Worm (Caenorhabditis elegans) whole organism, L4 larva: Measurements from ENCODE around the gene ZK682.7.
A peak's percentile ranks its signal among the peaks of the same experiment; 100 is the strongest.

Source experiments
- D1046.2 ChIP-seq: fragments of 200-800 bp; sonication (Bioruptor generic); IDR thresholded peaks from 2 replicates; pipeline ENCODE4 v1.3.6; 2022; ENCODE audit warnings: missing genetic modification characterization, missing compliant biosample characterization
- F10B5.3 ChIP-seq: sonication (generic microtip); optimal IDR thresholded peaks from 2 replicates; lab custom pipeline; 2016; ENCODE audit warnings: mild to moderate bottlenecking, missing genetic modification characterization, missing compliant biosample characterization
- F37D6.2 ChIP-seq: sonication (generic microtip); optimal IDR thresholded peaks from 2 replicates; lab custom pipeline; 2016; ENCODE audit warnings: mild to moderate bottlenecking, missing genetic modification characterization, missing compliant biosample characterization
- F44E2.7 ChIP-seq: fragments of 200-800 bp; sonication (Bioruptor generic); IDR thresholded peaks from 2 replicates; pipeline ENCODE4 v2.1.2; 2022; ENCODE audit warnings: missing genetic modification characterization, missing compliant biosample characterization
- R02D3.7 ChIP-seq: fragments of 150-350 bp; sonication (generic microtip); optimal IDR thresholded peaks from 3 replicates; lab custom pipeline; 2014; ENCODE audit warnings: missing biosample characterization, missing genetic modification characterization
- T20F7.1 ChIP-seq: fragments of 200-800 bp; sonication (Bioruptor generic); optimal IDR thresholded peaks from 2 replicates; lab custom pipeline; 2018; ENCODE audit warnings: mild to moderate bottlenecking, missing genetic modification characterization, missing compliant biosample characterization
- T26A8.4 ChIP-seq: fragments of 200-800 bp; sonication (Bioruptor generic); IDR thresholded peaks from 2 replicates; pipeline ENCODE4 v1.3.6; 2022; ENCODE audit warnings: missing genetic modification characterization, missing compliant biosample characterization
- Y75B8A.6 ChIP-seq: fragments of 200-800 bp; sonication (Bioruptor generic); IDR thresholded peaks from 2 replicates; pipeline ENCODE4 v1.3.6; 2022; ENCODE audit warnings: missing genetic modification reagents, missing genetic modification characterization, missing compliant biosample characterization
- ZK337.2 ChIP-seq: fragments of 200-800 bp; sonication (Bioruptor generic); IDR thresholded peaks from 2 replicates; pipeline ENCODE4 v1.3.6; 2022; ENCODE audit warnings: missing genetic modification reagents, missing genetic modification characterization, missing compliant biosample characterization
- ZK546.5 ChIP-seq, 2 experiments: sonication (generic microtip); optimal IDR thresholded peaks; 2 replicates each; lab custom pipeline; 2017; ENCODE audit warnings: missing biosample characterization in 2 of 2, missing genetic modification characterization in 2 of 2
- arid-1 ChIP-seq: fragments of 200-800 bp; sonication (Bioruptor generic); conservative IDR thresholded peaks from 2 replicates; pipeline ENCODE4 v1.3.6; 2022; ENCODE audit warnings: missing genetic modification reagents, missing genetic modification characterization, missing compliant biosample characterization
- attf-4 ChIP-seq: sonication (generic microtip); optimal IDR thresholded peaks from 3 replicates; lab custom pipeline; 2017; ENCODE audit warnings: missing biosample characterization, missing genetic modification characterization
- ceh-28 ChIP-seq: fragments of 150-350 bp; optimal IDR thresholded peaks from 2 replicates; lab custom pipeline; 2014; ENCODE audit warnings: missing biosample characterization, missing genetic modification reagents, missing genetic modification characterization
- ceh-62 ChIP-seq: sonication (generic microtip); optimal IDR thresholded peaks from 2 replicates; lab custom pipeline; 2017; ENCODE audit warnings: missing biosample characterization, missing genetic modification characterization
- ceh-82 ChIP-seq: sonication (generic microtip); optimal IDR thresholded peaks from 2 replicates; lab custom pipeline; 2017; ENCODE audit warnings: missing biosample characterization, missing genetic modification characterization
- ctbp-1 ChIP-seq: fragments of 200-800 bp; sonication (Bioruptor generic); IDR thresholded peaks from 2 replicates; pipeline ENCODE4 v1.3.6; 2022; ENCODE audit warnings: missing genetic modification reagents, missing genetic modification characterization, missing compliant biosample characterization
- daf-12 ChIP-seq: fragments of 150-350 bp; optimal IDR thresholded peaks from 2 replicates; lab custom pipeline; 2014; ENCODE audit warnings: missing biosample characterization, missing genetic modification reagents, missing genetic modification characterization
- daf-16 ChIP-seq, 3 experiments: sonication (generic microtip); optimal IDR thresholded peaks; 2 replicates each; lab custom pipeline; 2016 to 2017; ENCODE audit warnings: missing genetic modification characterization in 3 of 3, missing genetic modification reagents in 3 of 3, mild to moderate bottlenecking in 2 of 3, missing compliant biosample characterization in 2 of 3, missing biosample characterization in 1 of 3, moderate library complexity in 1 of 3
- daf-19 ChIP-seq: fragments of 200-800 bp; sonication (Bioruptor generic); conservative IDR thresholded peaks from 2 replicates; pipeline ENCODE4 v1.3.6; 2022; ENCODE audit warnings: missing genetic modification characterization, missing compliant biosample characterization
- daf-8 ChIP-seq: fragments of 200-800 bp; sonication (Bioruptor generic); IDR thresholded peaks from 2 replicates; pipeline ENCODE4 v1.3.6; 2022; ENCODE audit warnings: missing genetic modification characterization, missing compliant biosample characterization
- dmd-8 ChIP-seq: fragments of 200-800 bp; sonication (Bioruptor generic); IDR thresholded peaks from 2 replicates; pipeline ENCODE4 v1.3.6; 2022; ENCODE audit warnings: missing genetic modification characterization, missing compliant biosample characterization
- dmd-9 ChIP-seq: fragments of 200-800 bp; sonication (Bioruptor generic); IDR thresholded peaks from 2 replicates; pipeline ENCODE4 v1.3.6; 2022; ENCODE audit warnings: missing genetic modification reagents, missing genetic modification characterization, missing compliant biosample characterization
- dpl-1 ChIP-seq: fragments of 150-350 bp; optimal IDR thresholded peaks from 2 replicates; lab custom pipeline; 2014; ENCODE audit warnings: missing biosample characterization, missing genetic modification reagents, missing genetic modification characterization
- duxl-1 ChIP-seq: sonication (generic microtip); optimal IDR thresholded peaks from 2 replicates; lab custom pipeline; 2016; ENCODE audit warnings: mild to moderate bottlenecking, missing genetic modification characterization, moderate library complexity, missing compliant biosample characterization; ENCODE audit not compliant: poor library complexity
- dve-1 ChIP-seq: sonication (generic microtip); optimal IDR thresholded peaks from 2 replicates; lab custom pipeline; 2017; ENCODE audit warnings: antibody characterized with exemption, mild to moderate bottlenecking, missing genetic modification characterization, missing compliant biosample characterization; ENCODE audit not compliant: insufficient read depth
- fkh-10 ChIP-seq: fragments of 150-350 bp; optimal IDR thresholded peaks from 2 replicates; lab custom pipeline; 2014; ENCODE audit warnings: missing biosample characterization, missing genetic modification reagents, missing genetic modification characterization
- gei-8 ChIP-seq: fragments of 200-800 bp; sonication (Bioruptor generic); optimal IDR thresholded peaks from 2 replicates; lab custom pipeline; 2018; ENCODE audit warnings: mild to moderate bottlenecking, missing genetic modification characterization, missing compliant biosample characterization
- hmg-1.1 ChIP-seq: fragments of 200-800 bp; sonication (Bioruptor generic); IDR thresholded peaks from 2 replicates; pipeline ENCODE4 v1.3.6; 2022; ENCODE audit warnings: missing genetic modification reagents, missing genetic modification characterization, missing compliant biosample characterization
- lin-13 ChIP-seq: fragments of 150-350 bp; optimal IDR thresholded peaks from 2 replicates; lab custom pipeline; 2014; ENCODE audit warnings: missing biosample characterization, missing genetic modification reagents, missing genetic modification characterization
- lin-15B ChIP-seq: fragments of 150-350 bp; sonication (generic microtip); optimal IDR thresholded peaks from 3 replicates; lab custom pipeline; 2014; ENCODE audit warnings: missing biosample characterization, missing genetic modification characterization
- madf-5 ChIP-seq, 2 experiments: fragments of 200-800 bp; sonication (Bioruptor generic); IDR thresholded peaks; 2 replicates each; pipeline ENCODE4 v1.3.6; 2022; ENCODE audit warnings: missing compliant biosample characterization in 2 of 2, missing genetic modification characterization in 2 of 2
- madf-9 ChIP-seq: fragments of 200-800 bp; sonication (Bioruptor generic); conservative IDR thresholded peaks from 2 replicates; pipeline ENCODE4 v1.3.6; 2022; ENCODE audit warnings: missing genetic modification reagents, missing genetic modification characterization, missing compliant biosample characterization
- mep-1 ChIP-seq: fragments of 150-350 bp; sonication (generic microtip); optimal IDR thresholded peaks from 3 replicates; lab custom pipeline; 2014; ENCODE audit warnings: missing biosample characterization, missing genetic modification characterization
- mxl-3 ChIP-seq: fragments of 200-800 bp; sonication (Bioruptor generic); optimal IDR thresholded peaks from 2 replicates; lab custom pipeline; 2018; ENCODE audit warnings: mild to moderate bottlenecking, missing genetic modification characterization, missing compliant biosample characterization
- nhr-11 ChIP-seq: fragments of 150-350 bp; optimal IDR thresholded peaks from 2 replicates; lab custom pipeline; 2014; ENCODE audit warnings: missing biosample characterization, missing genetic modification characterization
- nhr-111 ChIP-seq: fragments of 200-800 bp; sonication (Bioruptor generic); optimal IDR thresholded peaks from 2 replicates; lab custom pipeline; 2018; ENCODE audit warnings: mild to moderate bottlenecking, missing genetic modification characterization, missing compliant biosample characterization
- nhr-237 ChIP-seq: sonication (generic microtip); optimal IDR thresholded peaks from 2 replicates; lab custom pipeline; 2017; ENCODE audit warnings: missing biosample characterization, missing genetic modification characterization
- nhr-28 ChIP-seq: fragments of 150-350 bp; optimal IDR thresholded peaks from 2 replicates; lab custom pipeline; 2014; ENCODE audit warnings: missing biosample characterization, missing genetic modification characterization
- nhr-41 ChIP-seq: fragments of 200-800 bp; sonication (Bioruptor generic); IDR thresholded peaks from 2 replicates; pipeline ENCODE4 v1.3.6; 2022; ENCODE audit warnings: missing genetic modification reagents, missing genetic modification characterization, missing compliant biosample characterization
- nhr-6 ChIP-seq: fragments of 150-350 bp; optimal IDR thresholded peaks from 2 replicates; lab custom pipeline; 2014; ENCODE audit warnings: missing biosample characterization, missing genetic modification characterization
- pha-4 ChIP-seq, 2 experiments: fragments of 150-350 bp in 1 of 2; fragments of 200-800 bp in 1 of 2; sonication (Bioruptor generic) in 1 of 2; IDR thresholded peaks in 1 of 2; optimal IDR thresholded peaks in 1 of 2; 2 replicates each; pipeline versions ENCODE4 v1.3.6 to Lab custom; 2014 to 2022; ENCODE audit warnings: missing genetic modification characterization in 2 of 2, missing genetic modification reagents in 2 of 2, missing biosample characterization in 1 of 2, missing compliant biosample characterization in 1 of 2
- php-3 ChIP-seq: fragments of 200-800 bp; sonication (Bioruptor generic); IDR thresholded peaks from 2 replicates; pipeline ENCODE4 v1.3.6; 2022; ENCODE audit warnings: missing genetic modification reagents, missing genetic modification characterization, missing compliant biosample characterization
- saeg-2 ChIP-seq: fragments of 200-800 bp; sonication (Bioruptor generic); IDR thresholded peaks from 2 replicates; pipeline ENCODE4 v1.3.6; 2022; ENCODE audit warnings: missing genetic modification reagents, missing genetic modification characterization, missing compliant biosample characterization
- snpc-4 ChIP-seq: fragments of 150-350 bp; optimal IDR thresholded peaks from 2 replicates; lab custom pipeline; 2014; ENCODE audit warnings: missing biosample characterization, missing genetic modification characterization
- tag-97 ChIP-seq: fragments of 200-800 bp; sonication (Bioruptor generic); IDR thresholded peaks from 2 replicates; pipeline ENCODE4 v1.3.6; 2022; ENCODE audit warnings: missing genetic modification characterization, missing compliant biosample characterization
- tra-1 ChIP-seq: fragments of 200-800 bp; sonication (Bioruptor generic); IDR thresholded peaks from 2 replicates; pipeline ENCODE4 v1.3.6; 2022; ENCODE audit warnings: missing genetic modification reagents, missing genetic modification characterization, missing compliant biosample characterization
- unc-62 ChIP-seq, 3 experiments: fragments of 150-350 bp in 1 of 3; sonication (generic microtip); optimal IDR thresholded peaks in 2 of 3; peaks in 1 of 3; 1 replicate in 1 of 3; 2 replicates in 2 of 3; lab custom pipeline; 2014 to 2017; ENCODE audit warnings: missing biosample characterization in 3 of 3, missing genetic modification characterization in 3 of 3, missing genetic modification reagents in 3 of 3, missing genotype in 1 of 3
- zag-1 ChIP-seq: fragments of 150-350 bp; optimal IDR thresholded peaks from 2 replicates; lab custom pipeline; 2014; ENCODE audit warnings: missing biosample characterization, missing genetic modification characterization
- zfp-2 ChIP-seq: sonication (generic microtip); optimal IDR thresholded peaks from 2 replicates; lab custom pipeline; 2016; ENCODE audit warnings: mild to moderate bottlenecking, missing genetic modification characterization, missing compliant biosample characterization
- zfp-3 ChIP-seq: fragments of 200-800 bp; sonication (Bioruptor generic); conservative IDR thresholded peaks from 2 replicates; pipeline ENCODE4 v1.3.6; 2022; ENCODE audit warnings: missing genetic modification reagents, missing genetic modification characterization, missing compliant biosample characterization
- zip-2 ChIP-seq: fragments of 150-350 bp; optimal IDR thresholded peaks from 2 replicates; lab custom pipeline; 2014; ENCODE audit warnings: missing biosample characterization, missing genetic modification characterization
- ztf-11 ChIP-seq: fragments of 150-350 bp; optimal IDR thresholded peaks from 2 replicates; lab custom pipeline; 2014; ENCODE audit warnings: missing biosample characterization, missing genetic modification characterization

ZK682.7 gene

ce11 chrV:9255480-9255879 lies 36.5 kb downstream of the ZK682.7 start (continued):
- TF ChIP-seq snpc-4 (tag; lab: Kevin White, UChicago) (no peak), F37D6.2 (tag; lab: Kevin White, UChicago) (no peak), zag-1 (no peak), ZK546.5 (tag; optimal IDR thresholded peaks at IDR 0.05; lab: Kevin White, UChicago) (no peak), php-3 (GFP tag; lab: Robert Waterston, UW) (peak; percentile 92), pha-4 (GFP tag; IDR thresholded peaks at IDR 0.05; lab: Robert Waterston, UW) (no peak), pha-4 (tag; optimal IDR thresholded peaks at IDR 0.05; lab: Kevin White, UChicago) (no peak), zip-2 (tag; lab: Kevin White, UChicago) (no peak), R02D3.7 (tag; lab: Kevin White, UChicago) (no peak), D1046.2 (GFP tag; lab: Robert Waterston, UW) (no peak), ZK337.2 (GFP tag; lab: Robert Waterston, UW) (no peak), ztf-11 (no peak), dmd-9 (GFP tag; lab: Robert Waterston, UW) (no peak), ceh-62 (tag; lab: Kevin White, UChicago) (no peak), duxl-1 (no peak), T26A8.4 (GFP tag; lab: Robert Waterston, UW) (no peak), daf-12 (tag; lab: Kevin White, UChicago) (no peak), lin-13 (GFP tag; lab: Kevin White, UChicago) (no peak), fkh-10 (GFP tag; lab: Kevin White, UChicago) (no peak), T20F7.1 (no peak), mxl-3 (GFP tag; lab: Kevin White, UChicago) (no peak), dpl-1 (GFP tag; lab: Kevin White, UChicago) (no peak), madf-9 (GFP tag; lab: Robert Waterston, UW) (no peak), hmg-1.1 (GFP tag; lab: Robert Waterston, UW) (no peak), ceh-28 (tag; lab: Kevin White, UChicago) (no peak), arid-1 (GFP tag; lab: Robert Waterston, UW) (no peak), nhr-28 (tag; lab: Kevin White, UChicago) (peak; percentile 80), unc-62 (GFP tag; optimal IDR thresholded peaks at IDR 0.05 in 1 of 2; lab: Kevin White, UChicago) (no peak), unc-62 (tag; optimal IDR thresholded peaks at IDR 0.05; lab: Kevin White, UChicago) (no peak), daf-16 (GFP tag; optimal IDR thresholded peaks at IDR 0.05; lab: Kevin White, UChicago) (no peak), daf-16 (tag; optimal IDR thresholded peaks at IDR 0.05; lab: Kevin White, UChicago) (peak; percentile 71), nhr-6 (tag; lab: Kevin White, UChicago) (peak; percentile 67), tag-97 (GFP tag; lab: Robert Waterston, UW) (no peak), nhr-111 (GFP tag; lab: Kevin White, UChicago) (no peak), ctbp-1 (no peak), zfp-2 (tag; lab: Kevin White, UChicago) (no peak), daf-8 (GFP tag; lab: Robert Waterston, UW) (no peak), dve-1 (peak; percentile 82), saeg-2 (GFP tag; lab: Robert Waterston, UW) (no peak), zfp-3 (GFP tag; lab: Robert Waterston, UW) (no peak), F44E2.7 (GFP tag; lab: Robert Waterston, UW) (no peak), nhr-11 (tag; lab: Kevin White, UChicago) (no peak), nhr-237 (no peak), Y75B8A.6 (GFP tag; lab: Robert Waterston, UW) (no peak), ceh-82 (tag; lab: Kevin White, UChicago) (no peak), dmd-8 (no peak), F10B5.3 (tag; lab: Kevin White, UChicago) (no peak), lin-15B (tag; lab: Kevin White, UChicago) (no peak), mep-1 (tag; lab: Kevin White, UChicago) (peak; percentile 6), daf-19 (no peak), attf-4 (tag; lab: Kevin White, UChicago) (no peak), nhr-41 (GFP tag; lab: Robert Waterston, UW) (no peak), tra-1 (GFP tag; lab: Robert Waterston, UW) (no peak), gei-8 (GFP tag; lab: Kevin White, UChicago) (no peak), madf-5 (GFP tag; IDR thresholded peaks at IDR 0.05; lab: Robert Waterston, UW) (no peak)
